Worm (Caenorhabditis elegans) whole organism, late embryonic: ENCODE results near the gene M03A1.8.
A peak's percentile ranks its signal among the peaks of the same experiment; 100 is the strongest.

Experiments used
- C38D4.7 ChIP-seq: fragments of 200-800 bp; sonication (Bioruptor generic); optimal IDR thresholded peaks from 2 replicates; lab custom pipeline; 2018; ENCODE audit warnings: mild to moderate bottlenecking, missing genetic modification characterization, moderate library complexity, missing compliant biosample characterization
- K09A11.1 ChIP-seq: sonication (generic microtip); optimal IDR thresholded peaks from 2 replicates; lab custom pipeline; 2017; ENCODE audit warnings: antibody characterized with exemption, mild to moderate bottlenecking, missing genetic modification characterization, missing compliant biosample characterization; ENCODE audit not compliant: insufficient read depth
- T23F11.4 ChIP-seq: fragments of 200-800 bp; sonication (Bioruptor generic); optimal IDR thresholded peaks from 2 replicates; lab custom pipeline; 2018; ENCODE audit warnings: mild to moderate bottlenecking, missing genetic modification characterization, missing compliant biosample characterization
- Y22D7AL.16 ChIP-seq: sonication (generic microtip); optimal IDR thresholded peaks from 2 replicates; lab custom pipeline; 2016; ENCODE audit warnings: missing genetic modification characterization, missing compliant biosample characterization
- ahr-1 ChIP-seq: sonication (generic microtip); optimal IDR thresholded peaks from 2 replicates; lab custom pipeline; 2016; ENCODE audit warnings: missing genetic modification characterization, missing compliant biosample characterization
- ama-1 ChIP-seq: fragments of 150-350 bp; optimal IDR thresholded peaks from 2 replicates; lab custom pipeline; 2014
- ceh-19 ChIP-seq: fragments of 200-800 bp; sonication (Bioruptor generic); optimal IDR thresholded peaks from 2 replicates; lab custom pipeline; 2018; ENCODE audit warnings: mild to moderate bottlenecking, missing genetic modification characterization, missing compliant biosample characterization
- ceh-24 ChIP-seq: sonication (generic microtip); optimal IDR thresholded peaks from 2 replicates; lab custom pipeline; 2016; ENCODE audit warnings: mild to moderate bottlenecking, missing genetic modification characterization, missing compliant biosample characterization
- ceh-34 ChIP-seq: sonication (generic microtip); optimal IDR thresholded peaks from 2 replicates; lab custom pipeline; 2016; ENCODE audit warnings: mild to moderate bottlenecking, missing genetic modification characterization, missing compliant biosample characterization
- ceh-45 ChIP-seq: fragments of 200-800 bp; sonication (Bioruptor generic); IDR thresholded peaks from 2 replicates; pipeline ENCODE4 v1.3.6; 2022; ENCODE audit warnings: missing genetic modification reagents, missing genetic modification characterization, missing compliant biosample characterization
- ceh-48 ChIP-seq: sonication (generic microtip); optimal IDR thresholded peaks from 2 replicates; lab custom pipeline; 2016; ENCODE audit warnings: missing genetic modification characterization, inconsistent platforms, missing compliant biosample characterization
- ceh-6 ChIP-seq: fragments of 200-800 bp; sonication (Bioruptor generic); optimal IDR thresholded peaks from 2 replicates; lab custom pipeline; 2018; ENCODE audit warnings: mild to moderate bottlenecking, missing genetic modification characterization, missing compliant biosample characterization
- che-1 ChIP-seq: sonication (generic microtip); optimal IDR thresholded peaks from 2 replicates; lab custom pipeline; 2016; ENCODE audit warnings: mild to moderate bottlenecking, missing genetic modification characterization, missing compliant biosample characterization
- dmd-4 ChIP-seq: sonication (generic microtip); optimal IDR thresholded peaks from 2 replicates; lab custom pipeline; 2016; ENCODE audit warnings: borderline replicate concordance, missing genetic modification characterization, missing compliant biosample characterization
- dve-1 ChIP-seq: sonication (generic microtip); optimal IDR thresholded peaks from 2 replicates; lab custom pipeline; 2017; ENCODE audit warnings: antibody characterized with exemption, mild to moderate bottlenecking, missing genetic modification characterization, missing compliant biosample characterization
- elt-2 ChIP-seq: sonication (generic microtip); optimal IDR thresholded peaks from 2 replicates; lab custom pipeline; 2016; ENCODE audit warnings: missing genetic modification reagents, missing genetic modification characterization, missing compliant biosample characterization
- eyg-1 ChIP-seq: sonication (generic microtip); optimal IDR thresholded peaks from 2 replicates; lab custom pipeline; 2016; ENCODE audit warnings: missing genotype, missing genetic modification characterization, missing compliant biosample characterization
- gmeb-2 ChIP-seq: sonication (generic microtip); optimal IDR thresholded peaks from 2 replicates; lab custom pipeline; 2016; ENCODE audit warnings: missing genetic modification characterization, inconsistent platforms, missing compliant biosample characterization
- hlh-13 ChIP-seq: fragments of 200-800 bp; sonication (Bioruptor generic); optimal IDR thresholded peaks from 2 replicates; lab custom pipeline; 2018; ENCODE audit warnings: mild to moderate bottlenecking, missing genetic modification characterization, missing compliant biosample characterization
- hlh-6 ChIP-seq: sonication (generic microtip); optimal IDR thresholded peaks from 2 replicates; lab custom pipeline; 2016; ENCODE audit warnings: missing genotype, missing genetic modification characterization, missing compliant biosample characterization
- hlh-8 ChIP-seq: sonication (generic microtip); optimal IDR thresholded peaks from 2 replicates; lab custom pipeline; 2016; ENCODE audit warnings: missing genotype, missing genetic modification characterization, missing compliant biosample characterization
- lin-11 ChIP-seq: fragments of 200-800 bp; sonication (Bioruptor generic); optimal IDR thresholded peaks from 2 replicates; lab custom pipeline; 2018; ENCODE audit warnings: mild to moderate bottlenecking, missing genetic modification characterization, missing compliant biosample characterization
- nfya-1 ChIP-seq: sonication (generic microtip); optimal IDR thresholded peaks from 2 replicates; lab custom pipeline; 2017; ENCODE audit warnings: missing genetic modification characterization, mild to moderate bottlenecking, missing compliant biosample characterization, antibody characterized with exemption, moderate library complexity
- nhr-232 ChIP-seq: sonication (generic microtip); optimal IDR thresholded peaks from 2 replicates; lab custom pipeline; 2016; ENCODE audit warnings: missing genetic modification characterization, missing compliant biosample characterization
- npax-4 ChIP-seq: sonication (generic microtip); optimal IDR thresholded peaks from 2 replicates; lab custom pipeline; 2016; ENCODE audit warnings: missing genetic modification characterization, missing compliant biosample characterization
- pag-3 ChIP-seq: sonication (generic microtip); optimal IDR thresholded peaks from 2 replicates; lab custom pipeline; 2016; ENCODE audit warnings: missing compliant biosample characterization, missing genetic modification characterization, borderline replicate concordance
- pha-2 ChIP-seq: sonication (generic microtip); optimal IDR thresholded peaks from 2 replicates; lab custom pipeline; 2017; ENCODE audit warnings: mild to moderate bottlenecking, missing genetic modification characterization, missing compliant biosample characterization
- pqm-1 ChIP-seq: sonication (generic microtip); optimal IDR thresholded peaks from 2 replicates; lab custom pipeline; 2016; ENCODE audit warnings: missing genetic modification characterization, missing compliant biosample characterization
- pros-1 ChIP-seq: fragments of 150-350 bp; optimal IDR thresholded peaks from 2 replicates; lab custom pipeline; 2014; ENCODE audit warnings: missing biosample characterization, missing genetic modification reagents, missing genetic modification characterization
- ref-2 ChIP-seq: sonication (generic microtip); optimal IDR thresholded peaks from 2 replicates; lab custom pipeline; 2016; ENCODE audit warnings: missing genetic modification characterization, missing compliant biosample characterization
- rnt-1 ChIP-seq: sonication (generic microtip); optimal IDR thresholded peaks from 2 replicates; lab custom pipeline; 2016; ENCODE audit warnings: missing genetic modification characterization, missing compliant biosample characterization
- sox-2 ChIP-seq: fragments of 200-800 bp; sonication (Bioruptor generic); IDR thresholded peaks from 2 replicates; pipeline ENCODE4 v1.3.6; 2022; ENCODE audit warnings: missing genetic modification reagents, missing genetic modification characterization, missing compliant biosample characterization
- sox-4 ChIP-seq: sonication (generic microtip); optimal IDR thresholded peaks from 2 replicates; lab custom pipeline; 2017; ENCODE audit warnings: mild to moderate bottlenecking, missing genetic modification characterization, inconsistent platforms, missing compliant biosample characterization
- syd-9 ChIP-seq: sonication (generic microtip); optimal IDR thresholded peaks from 2 replicates; lab custom pipeline; 2016; ENCODE audit warnings: mild to moderate bottlenecking, missing genetic modification characterization, moderate library complexity, missing compliant biosample characterization
- tbx-7 ChIP-seq: sonication (generic microtip); optimal IDR thresholded peaks from 2 replicates; lab custom pipeline; 2016; ENCODE audit warnings: missing genotype, missing genetic modification characterization, missing compliant biosample characterization
- ttx-3 ChIP-seq: sonication (generic microtip); optimal IDR thresholded peaks from 2 replicates; lab custom pipeline; 2016; ENCODE audit warnings: missing genetic modification reagents, missing genetic modification characterization, missing compliant biosample characterization
- unc-42 ChIP-seq: sonication (generic microtip); optimal IDR thresholded peaks from 2 replicates; lab custom pipeline; 2016; ENCODE audit warnings: missing genotype, missing genetic modification characterization, missing compliant biosample characterization
- unc-86 ChIP-seq: sonication (generic microtip); optimal IDR thresholded peaks from 2 replicates; lab custom pipeline; 2016; ENCODE audit warnings: missing genetic modification characterization, missing compliant biosample characterization
- zip-5 ChIP-seq: sonication (generic microtip); optimal IDR thresholded peaks from 2 replicates; lab custom pipeline; 2016; ENCODE audit warnings: missing genetic modification characterization, missing compliant biosample characterization
- ztf-16 ChIP-seq: sonication (generic microtip); optimal IDR thresholded peaks from 2 replicates; lab custom pipeline; 2017; ENCODE audit warnings: missing genetic modification characterization, missing compliant biosample characterization

The M03A1.8 gene

ce11 chrII:4600276-4600675, 40.1 kb downstream of the M03A1.8 start:
- TF ChIP-seq pha-2 (tag; lab: Kevin White, UChicago) (no peak), zip-5 (tag; lab: Kevin White, UChicago) (no peak), pag-3 (no peak), nhr-232 (tag; lab: Kevin White, UChicago) (no peak), ceh-45 (no peak), hlh-13 (GFP tag; lab: Kevin White, UChicago) (no peak), tbx-7 (no peak), hlh-8 (tag; lab: Kevin White, UChicago) (no peak), ceh-24 (no peak), ceh-6 (GFP tag; lab: Kevin White, UChicago) (no peak), ahr-1 (tag; lab: Kevin White, UChicago) (no peak), C38D4.7 (GFP tag; lab: Kevin White, UChicago) (no peak), hlh-6 (tag; lab: Kevin White, UChicago) (no peak), dmd-4 (tag; lab: Kevin White, UChicago) (no peak)

- TF ChIP-seq Y22D7AL.16 (tag; lab: Kevin White, UChicago) (no peak), nfya-1 (tag; lab: Kevin White, UChicago) (peak; percentile 84)
Observed at ce11 chrII:4600818-4601217, 40.7 kb downstream of the M03A1.8 start.

ce11 chrII:4601256-4601655, 41.1 kb downstream of the M03A1.8 start, which contains the start of gene ipla-1:
Gene ipla-1 (minus strand): TSS chrII:4601356.
- TF ChIP-seq dmd-4 (tag; lab: Kevin White, UChicago) (no peak), eyg-1 (no peak), che-1 (tag; lab: Kevin White, UChicago) (no peak), T23F11.4 (GFP tag; lab: Kevin White, UChicago) (no peak), rnt-1 (tag; lab: Kevin White, UChicago) (no peak), pros-1 (tag; lab: Kevin White, UChicago) (no peak), ceh-6 (GFP tag; lab: Kevin White, UChicago) (no peak), ceh-48 (tag; lab: Kevin White, UChicago) (no peak), npax-4 (tag; lab: Kevin White, UChicago) (no peak), zip-5 (tag; lab: Kevin White, UChicago) (no peak), unc-42 (tag; lab: Kevin White, UChicago) (no peak), ama-1 (lab: Kevin White, UChicago) (no peak), ceh-34 (no peak), Y22D7AL.16 (tag; lab: Kevin White, UChicago) (no peak), pqm-1 (no peak), lin-11 (tag; lab: Kevin White, UChicago) (no peak), unc-86 (tag; lab: Kevin White, UChicago) (no peak), dve-1 (tag; lab: Kevin White, UChicago) (no peak), elt-2 (tag; lab: Kevin White, UChicago) (no peak), nfya-1 (tag; lab: Kevin White, UChicago) (no peak)

- TF ChIP-seq ceh-19 (GFP tag; lab: Kevin White, UChicago) (no peak), sox-4 (tag; lab: Kevin White, UChicago) (no peak), hlh-13 (GFP tag; lab: Kevin White, UChicago) (no peak), npax-4 (tag; lab: Kevin White, UChicago) (no peak), nfya-1 (tag; lab: Kevin White, UChicago) (no peak), unc-86 (tag; lab: Kevin White, UChicago) (no peak), tbx-7 (no peak), gmeb-2 (tag; lab: Kevin White, UChicago) (no peak), ref-2 (tag; lab: Kevin White, UChicago) (no peak), ttx-3 (tag; lab: Kevin White, UChicago) (no peak), K09A11.1 (tag; lab: Kevin White, UChicago) (no peak), eyg-1 (no peak), sox-2 (GFP tag; lab: Robert Waterston, UW) (no peak), ztf-16 (no peak), syd-9 (tag; lab: Kevin White, UChicago) (no peak)
- TF ChIP-seq, all 69 proteins: peak for 0
Observed at ce11 chrII:4602533-4602932, 42.4 kb downstream of the M03A1.8 start, which contains the start of gene coa-3. Gene coa-3 (minus strand): TSS chrII:4602633.
